Fruit fly (Drosophila melanogaster): Measurements from ENCODE around the gene Dnali1.
A peak's percentile ranks its signal among the peaks of the same experiment; 100 is the strongest.

Gene Dnali1

dm6 chr3R:11869169-11869568 is 23.9 kb downstream of the Dnali1 start, which contains the start of gene CG6959 (continued):
- TF ChIP-seq ftz-f1 (GFP tag; optimal IDR thresholded peaks at IDR 0.05) (no peak), grn (GFP tag; optimal IDR thresholded peaks at IDR 0.05) (peak; percentile 54), slbo (GFP tag; IDR thresholded peaks at IDR 0.05) (peak; percentile 43; the same call in 1 of the 2 replicates), Awh (GFP tag; IDR thresholded peaks at IDR 0.05) (no peak), HLH4C (GFP tag; IDR thresholded peaks at IDR 0.05; ENCODE audit: partially characterized antibody) (0 out of 3 replicates have a peak, but pooled peaks have one; percentile 34), Jarid2 (GFP tag; optimal IDR thresholded peaks at IDR 0.05) (peak; percentile 95), scrt (GFP tag; optimal IDR thresholded peaks at IDR 0.05) (no peak), CG12219 (GFP tag; optimal IDR thresholded peaks at IDR 0.05) (no peak), CG10654 (GFP tag; optimal IDR thresholded peaks at IDR 0.05) (no peak), lab (GFP tag; optimal IDR thresholded peaks at IDR 0.05) (no peak), CG6175 (GFP tag; IDR thresholded peaks at IDR 0.05) (no peak), Sry-δ (GFP tag; optimal IDR thresholded peaks at IDR 0.05) (no peak), ERR (GFP tag; optimal IDR thresholded peaks at IDR 0.05) (no peak), CG6813 (GFP tag; optimal IDR thresholded peaks at IDR 0.05) (peak; percentile 50), dysf (GFP tag; IDR thresholded peaks at IDR 0.05) (no peak), CG10321 (GFP tag; IDR thresholded peaks at IDR 0.05) (no peak), pros (GFP tag; optimal IDR thresholded peaks at IDR 0.05) (no peak), Ets65A (GFP tag) (peak; percentile 13), NfI (GFP tag; optimal IDR thresholded peaks at IDR 0.05) (no peak), klu (GFP tag; IDR thresholded peaks at IDR 0.05) (0 out of 2 replicates have a peak, but pooled peaks have one; percentile 7), CG31365 (tag; optimal IDR thresholded peaks at IDR 0.05) (no peak), CG11093 (GFP tag; IDR thresholded peaks at IDR 0.05) (no peak), CG18011 (GFP tag; optimal IDR thresholded peaks at IDR 0.05) (no peak), Max (GFP tag; optimal IDR thresholded peaks at IDR 0.05) (no peak), CG12104 (GFP tag; optimal IDR thresholded peaks at IDR 0.05) (no peak), CG2712 (tag; optimal IDR thresholded peaks at IDR 0.05) (no peak), CG11456 (GFP tag; IDR thresholded peaks at IDR 0.05) (peak; percentile 50; the same call in 1 of the 3 replicates), CG13424 (tag; optimal IDR thresholded peaks at IDR 0.05) (no peak), BEAF-32 (GFP tag; optimal IDR thresholded peaks at IDR 0.05) (no peak), CG17186 (GFP tag; optimal IDR thresholded peaks at IDR 0.05) (no peak), Rfx (GFP tag; IDR thresholded peaks at IDR 0.05) (peak; percentile 47; the same call in 1 of the 2 replicates), sima (GFP tag; optimal IDR thresholded peaks at IDR 0.05) (no peak), org-1 (GFP tag; optimal IDR thresholded peaks at IDR 0.05) (no peak), CG3065 (GFP tag; optimal IDR thresholded peaks at IDR 0.05) (no peak), CG7928 (GFP tag; optimal IDR thresholded peaks at IDR 0.05) (no peak), chinmo (GFP tag; IDR thresholded peaks at IDR 0.05; ENCODE audit: partially characterized antibody) (peak; percentile 40; the same call in 1 of the 4 replicates), BtbVII (GFP tag; optimal IDR thresholded peaks at IDR 0.05) (no peak), Trl (optimal IDR thresholded peaks at IDR 0.05) (no peak), Trl (GFP tag; optimal IDR thresholded peaks at IDR 0.05) (no peak), nau (GFP tag; optimal IDR thresholded peaks at IDR 0.05) (no peak), Dref (GFP tag; IDR thresholded peaks at IDR 0.05) (no peak), gce (GFP tag; IDR thresholded peaks at IDR 0.05) (no peak), pnt (GFP tag; optimal IDR thresholded peaks at IDR 0.05) (no peak), CG14050 (GFP tag; IDR thresholded peaks at IDR 0.05) (0 out of 3 replicates have a peak, but pooled peaks have one; percentile 15), run (tag; optimal IDR thresholded peaks at IDR 0.05) (no peak), Gug (GFP tag; IDR thresholded peaks at IDR 0.05) (no peak), CG34376 (GFP tag; optimal IDR thresholded peaks at IDR 0.05) (peak; percentile 6), MBD-R2 (GFP tag; IDR thresholded peaks at IDR 0.05) (no peak), insv (GFP tag; optimal IDR thresholded peaks at IDR 0.05) (no peak), Ravus (GFP tag; IDR thresholded peaks at IDR 0.05) (no peak), ewg (GFP tag; optimal IDR thresholded peaks at IDR 0.05) (no peak), amos (GFP tag; IDR thresholded peaks at IDR 0.05; ENCODE audit: partially characterized antibody) (peak; percentile 30; the same call in 1 of the 2 replicates)

All from whole organism, embryonic.